Worm (Caenorhabditis elegans) whole organism, L1 larva: Measurements from ENCODE around the gene K09B11.5.

Experiments
- aha-1 ChIP-seq: fragments of 150-350 bp; optimal IDR thresholded peaks from 2 replicates; lab custom pipeline; 2014; ENCODE audit warnings: missing biosample characterization, missing genetic modification characterization
- lin-13 ChIP-seq: fragments of 150-350 bp; optimal IDR thresholded peaks from 2 replicates; lab custom pipeline; 2014; ENCODE audit warnings: missing biosample characterization, missing genetic modification reagents, missing genetic modification characterization
- nhr-12 ChIP-seq: sonication (generic microtip); optimal IDR thresholded peaks from 2 replicates; lab custom pipeline; 2017; ENCODE audit warnings: missing biosample characterization, missing genetic modification characterization
- nhr-19 ChIP-seq: fragments of 200-800 bp; sonication (Bioruptor generic); conservative IDR thresholded peaks from 2 replicates; pipeline ENCODE4 v1.3.6; 2022; ENCODE audit warnings: missing genetic modification characterization, missing compliant biosample characterization
- snpc-4 ChIP-seq: fragments of 150-350 bp; optimal IDR thresholded peaks from 2 replicates; lab custom pipeline; 2014; ENCODE audit warnings: missing biosample characterization, missing genetic modification characterization
- unc-62 ChIP-seq: fragments of 150-350 bp; optimal IDR thresholded peaks from 2 replicates; lab custom pipeline; 2014; ENCODE audit warnings: missing biosample characterization, missing genetic modification reagents, missing genetic modification characterization
- ztf-11 ChIP-seq, 2 experiments: sonication (generic microtip); optimal IDR thresholded peaks; 2 replicates each; lab custom pipeline; 2016 to 2017; ENCODE audit warnings: missing genetic modification characterization in 2 of 2, missing biosample characterization in 1 of 2, missing compliant biosample characterization in 1 of 2

ce11 chrIV:13412845-13413383 lies 20.9 kb downstream of the K09B11.5 start, which contains the start of gene gcl-1:
- TF ChIP-seq ztf-11 (tag; optimal IDR thresholded peaks at IDR 0.05; lab: Kevin White, UChicago): no peak
- no peak for TF ChIP-seq lin-13 (GFP tag; lab: Kevin White, UChicago)
- no peak for TF ChIP-seq nhr-12 (tag; lab: Kevin White, UChicago)
- no peak for TF ChIP-seq nhr-19
- TF ChIP-seq aha-1 (tag; lab: Kevin White, UChicago): no peak
- TF ChIP-seq unc-62 (GFP tag; lab: Kevin White, UChicago): no peak
- no peak for TF ChIP-seq snpc-4
